Fruit fly (Drosophila melanogaster) whole organism, embryonic: ENCODE data around the gene CG13623.

Experiments
- ATbp ChIP-seq: fragments of 200-800 bp; sonication (Bioruptor generic); optimal IDR thresholded peaks from 2 replicates; lab custom pipeline; 2017; ENCODE audit warnings: missing biosample characterization, mild to moderate bottlenecking, missing genetic modification characterization, missing genetic modification reagents
- Atf-2 ChIP-seq: fragments of 200-800 bp; sonication (Bioruptor generic); optimal IDR thresholded peaks from 2 replicates; lab custom pipeline; 2016; ENCODE audit warnings: missing biosample characterization, missing genetic modification characterization
- Atf3 ChIP-seq: fragments of 200-800 bp; sonication (Bioruptor generic); optimal IDR thresholded peaks from 3 replicates; lab custom pipeline; 2016; ENCODE audit warnings: missing biosample characterization, missing genetic modification characterization
- B-H1 ChIP-seq: fragments of 200-800 bp; sonication (Bioruptor generic); IDR thresholded peaks from 3 replicates; pipeline ENCODE4 v1.3.6; 2022; ENCODE audit warnings: missing biosample characterization, missing genetic modification characterization
- BEAF-32 ChIP-seq: fragments of 200-800 bp; sonication (Bioruptor generic); optimal IDR thresholded peaks from 3 replicates; lab custom pipeline; 2017; ENCODE audit warnings: missing biosample characterization, missing genetic modification characterization, mild to moderate bottlenecking, moderate library complexity, missing genetic modification reagents
- Bgb ChIP-seq: fragments of 200-800 bp; sonication (Bioruptor generic); IDR thresholded peaks from 2 replicates; pipeline ENCODE4 v1.3.6; 2022; ENCODE audit warnings: missing biosample characterization, missing genetic modification characterization; ENCODE audit not compliant: partially characterized antibody
- C15 ChIP-seq: fragments of 200-800 bp; sonication (Bioruptor generic); IDR thresholded peaks from 3 replicates; pipeline ENCODE4 v1.3.6; 2022; ENCODE audit warnings: missing biosample characterization, missing genetic modification characterization
- CG11560 ChIP-seq: fragments of 200-800 bp; sonication (Bioruptor generic); IDR thresholded peaks from 3 replicates; pipeline ENCODE4 v1.3.6; 2022; ENCODE audit warnings: missing biosample characterization, missing genetic modification characterization
- CG11696 ChIP-seq: fragments of 200-800 bp; sonication (Bioruptor generic); IDR thresholded peaks from 2 replicates; pipeline ENCODE4 v1.3.6; 2022; ENCODE audit warnings: missing biosample characterization, missing genetic modification characterization
- CG12391 ChIP-seq: fragments of 200-800 bp; sonication (Bioruptor generic); optimal IDR thresholded peaks from 3 replicates; lab custom pipeline; 2018; ENCODE audit warnings: missing biosample characterization, mild to moderate bottlenecking, missing genetic modification characterization, moderate library complexity
- CG12942 ChIP-seq: fragments of 200-800 bp; sonication (Bioruptor generic); optimal IDR thresholded peaks from 3 replicates; lab custom pipeline; 2016; ENCODE audit warnings: missing biosample characterization, missing genetic modification characterization
- CG13775 ChIP-seq: fragments of 200-800 bp; sonication (Bioruptor generic); optimal IDR thresholded peaks from 3 replicates; lab custom pipeline; 2017; ENCODE audit warnings: missing biosample characterization, mild to moderate bottlenecking, missing genetic modification characterization
- CG14050 ChIP-seq: fragments of 200-800 bp; sonication (Bioruptor generic); IDR thresholded peaks from 3 replicates; pipeline ENCODE4 v1.3.6; 2022; ENCODE audit warnings: missing biosample characterization, missing genetic modification characterization
- CG15696 ChIP-seq: fragments of 200-800 bp; sonication (Bioruptor generic); optimal IDR thresholded peaks from 2 replicates; lab custom pipeline; 2019; ENCODE audit warnings: missing biosample characterization, mild to moderate bottlenecking, missing genetic modification characterization, moderate library complexity
- CG17568 ChIP-seq: fragments of 200-800 bp; sonication (Bioruptor generic); optimal IDR thresholded peaks from 2 replicates; lab custom pipeline; 2018; ENCODE audit warnings: missing biosample characterization, mild to moderate bottlenecking, missing genetic modification characterization, moderate library complexity
- CG18619 ChIP-seq: fragments of 200-800 bp; sonication (Bioruptor generic); optimal IDR thresholded peaks from 3 replicates; lab custom pipeline; 2017; ENCODE audit warnings: missing biosample characterization, mild to moderate bottlenecking, missing genetic modification characterization
- CG2889 ChIP-seq: fragments of 200-800 bp; sonication (Bioruptor generic); IDR thresholded peaks from 3 replicates; pipeline ENCODE4 v1.3.6; 2022; ENCODE audit warnings: missing biosample characterization, missing genetic modification characterization
- CG34224 ChIP-seq: fragments of 200-800 bp; sonication (Bioruptor generic); IDR thresholded peaks from 3 replicates; pipeline ENCODE4 v1.3.6; 2022; ENCODE audit warnings: missing biosample characterization, missing genetic modification characterization; ENCODE audit not compliant: partially characterized antibody
- CG4854 ChIP-seq: fragments of 200-800 bp; sonication (Bioruptor generic); optimal IDR thresholded peaks from 2 replicates; lab custom pipeline; 2016; ENCODE audit warnings: missing biosample characterization, missing genetic modification characterization, inconsistent platforms
- CG8290 ChIP-seq, 3 experiments: fragments of 200-800 bp; sonication (Bioruptor generic); optimal IDR thresholded peaks; 2 replicates each; lab custom pipeline; 2016 to 2019; ENCODE audit warnings: missing biosample characterization in 3 of 3, missing genetic modification characterization in 3 of 3, mild to moderate bottlenecking in 2 of 3, moderate library complexity in 1 of 3
- D19B ChIP-seq: fragments of 200-800 bp; sonication (Bioruptor generic); optimal IDR thresholded peaks from 2 replicates; lab custom pipeline; 2017; ENCODE audit warnings: missing biosample characterization, mild to moderate bottlenecking, missing genetic modification characterization
- Dek ChIP-seq: fragments of 200-800 bp; sonication (Bioruptor generic); optimal IDR thresholded peaks from 3 replicates; lab custom pipeline; 2019; ENCODE audit warnings: missing biosample characterization, mild to moderate bottlenecking, missing genetic modification characterization, moderate library complexity
- E2f2 ChIP-seq: fragments of 200-800 bp; sonication (Bioruptor generic); IDR thresholded peaks from 2 replicates; pipeline ENCODE4 v1.3.6; 2022; ENCODE audit warnings: missing biosample characterization, missing genetic modification characterization
- Elba2 ChIP-seq: fragments of 200-800 bp; sonication (Bioruptor generic); optimal IDR thresholded peaks from 3 replicates; lab custom pipeline; 2016; ENCODE audit warnings: missing biosample characterization, missing genetic modification characterization
- Fer1 ChIP-seq: fragments of 200-800 bp; sonication (Bioruptor generic); optimal IDR thresholded peaks from 2 replicates; lab custom pipeline; 2017; ENCODE audit warnings: missing biosample characterization, mild to moderate bottlenecking, missing genetic modification characterization
- H2.0 ChIP-seq: fragments of 200-800 bp; sonication (Bioruptor generic); IDR thresholded peaks from 2 replicates; pipeline ENCODE4 v1.3.6; 2022; ENCODE audit warnings: missing biosample characterization, missing genetic modification characterization
- HLHmδ ChIP-seq: fragments of 200-800 bp; sonication (Bioruptor generic); optimal IDR thresholded peaks from 2 replicates; lab custom pipeline; 2018; ENCODE audit warnings: missing biosample characterization, mild to moderate bottlenecking, missing genetic modification characterization, moderate library complexity
- Spps ChIP-seq: fragments of 200-800 bp; sonication (Bioruptor generic); optimal IDR thresholded peaks from 2 replicates; lab custom pipeline; 2018; ENCODE audit warnings: missing biosample characterization, mild to moderate bottlenecking, missing genetic modification characterization
- Sry-β ChIP-seq: fragments of 200-800 bp; sonication (Bioruptor generic); optimal IDR thresholded peaks from 2 replicates; lab custom pipeline; 2018; ENCODE audit warnings: missing biosample characterization, mild to moderate bottlenecking, missing genetic modification characterization, moderate library complexity
- chn ChIP-seq: fragments of 200-800 bp; sonication (Bioruptor generic); optimal IDR thresholded peaks from 2 replicates; lab custom pipeline; 2016; ENCODE audit warnings: missing biosample characterization, missing genetic modification characterization
- crp ChIP-seq, 2 experiments: fragments of 200-800 bp; sonication (Bioruptor generic); optimal IDR thresholded peaks; 2 replicates in 1 of 2; 3 replicates in 1 of 2; lab custom pipeline; 2017; ENCODE audit warnings: missing biosample characterization in 2 of 2, missing genetic modification characterization in 2 of 2, mild to moderate bottlenecking in 1 of 2, moderate library complexity in 1 of 2
- dati ChIP-seq: fragments of 200-800 bp; sonication (Bioruptor generic); IDR thresholded peaks from 2 replicates; pipeline ENCODE4 v1.3.6; 2022; ENCODE audit warnings: missing biosample characterization, missing genetic modification characterization
- fd102C ChIP-seq: fragments of 200-800 bp; sonication (Bioruptor generic); optimal IDR thresholded peaks from 2 replicates; lab custom pipeline; 2018; ENCODE audit warnings: missing biosample characterization, mild to moderate bottlenecking, missing genetic modification characterization, moderate library complexity
- hkb ChIP-seq, 2 experiments: fragments of 200-800 bp in 1 of 2; fragments of >200 bp in 1 of 2; sonication (Bioruptor generic) in 1 of 2; IDR thresholded peaks in 1 of 2; optimal IDR thresholded peaks in 1 of 2; 2 replicates each; pipeline versions ENCODE4 v1.3.6 to Lab custom; 2017 to 2022; ENCODE audit warnings: missing biosample characterization in 1 of 2, missing genetic modification characterization in 1 of 2
- insv ChIP-seq, 2 experiments: fragments of 200-800 bp; sonication (Bioruptor generic); optimal IDR thresholded peaks; 3 replicates each; lab custom pipeline; 2016 to 2018; ENCODE audit warnings: missing biosample characterization in 2 of 2, missing genetic modification characterization in 2 of 2
- maf-S ChIP-seq: fragments of 200-800 bp; sonication (Bioruptor generic); optimal IDR thresholded peaks from 2 replicates; lab custom pipeline; 2016; ENCODE audit warnings: missing biosample characterization, missing genetic modification characterization
- mld ChIP-seq: fragments of 200-800 bp; sonication (Bioruptor generic); IDR thresholded peaks from 3 replicates; pipeline ENCODE4 v1.3.6; 2022; ENCODE audit warnings: missing biosample characterization, missing genetic modification characterization; ENCODE audit not compliant: partially characterized antibody
- oc ChIP-seq: fragments of 200-800 bp; sonication (Bioruptor generic); optimal IDR thresholded peaks from 2 replicates; lab custom pipeline; 2018; ENCODE audit warnings: missing biosample characterization, mild to moderate bottlenecking, missing genetic modification characterization, moderate library complexity
- ranshi ChIP-seq: fragments of 200-800 bp; sonication (Bioruptor generic); IDR thresholded peaks from 2 replicates; pipeline ENCODE4 v1.3.6; 2022; ENCODE audit warnings: missing biosample characterization, missing genetic modification characterization
- run ChIP-seq: fragments of 200-800 bp; sonication (Bioruptor generic); optimal IDR thresholded peaks from 3 replicates; lab custom pipeline; 2018; ENCODE audit warnings: missing biosample characterization, mild to moderate bottlenecking, missing genetic modification characterization
- scrt ChIP-seq: fragments of 200-800 bp; sonication (Bioruptor generic); optimal IDR thresholded peaks from 2 replicates; lab custom pipeline; 2018; ENCODE audit warnings: missing biosample characterization, mild to moderate bottlenecking, missing genetic modification characterization, moderate library complexity
- sd ChIP-seq: fragments of 200-800 bp; sonication (Bioruptor generic); optimal IDR thresholded peaks from 3 replicates; lab custom pipeline; 2018; ENCODE audit warnings: missing biosample characterization, mild to moderate bottlenecking, missing genetic modification characterization, moderate library complexity
- sim ChIP-seq: fragments of 200-800 bp; sonication (Bioruptor generic); IDR thresholded peaks from 2 replicates; pipeline ENCODE4 v1.3.6; 2022; ENCODE audit warnings: missing biosample characterization, missing genetic modification characterization
- ssp ChIP-seq: fragments of 200-800 bp; sonication (Bioruptor generic); IDR thresholded peaks from 2 replicates; pipeline ENCODE4 v1.3.6; 2022; ENCODE audit warnings: missing biosample characterization, missing genetic modification characterization
- tna ChIP-seq: fragments of 200-800 bp; sonication (Bioruptor generic); IDR thresholded peaks from 2 replicates; pipeline ENCODE4 v1.3.6; 2022; ENCODE audit warnings: missing biosample characterization, missing genetic modification characterization; ENCODE audit not compliant: partially characterized antibody
- unc-4 ChIP-seq: fragments of 200-800 bp; sonication (Bioruptor generic); IDR thresholded peaks from 2 replicates; pipeline ENCODE4 v1.3.6; 2022; ENCODE audit warnings: missing biosample characterization, missing genetic modification characterization; ENCODE audit not compliant: partially characterized antibody
- wor ChIP-seq: fragments of 200-800 bp; sonication (Bioruptor generic); IDR thresholded peaks from 2 replicates; pipeline ENCODE4 v1.3.6; 2022; ENCODE audit warnings: missing biosample characterization, missing genetic modification characterization
- zf30C ChIP-seq: fragments of 200-800 bp; sonication (Bioruptor generic); optimal IDR thresholded peaks from 3 replicates; lab custom pipeline; 2018; ENCODE audit warnings: missing biosample characterization, mild to moderate bottlenecking, missing genetic modification characterization
- zfh2 ChIP-seq: fragments of 200-800 bp; sonication (Bioruptor generic); optimal IDR thresholded peaks from 2 replicates; lab custom pipeline; 2016; ENCODE audit warnings: missing biosample characterization, missing genetic modification characterization

The CG13623 gene

dm6 chr3R:24557020-24557465 lies 26.7 kb upstream of the CG13623 start (continued):
- TF ChIP-seq crp (GFP tag; optimal IDR thresholded peaks at IDR 0.05; lab: Kevin White, UChicago) (no peak), Fer1 (GFP tag; lab: Kevin White, UChicago) (peak; percentile 59), CG2889 (GFP tag; lab: Robert Waterston, UW) (no peak), D19B (GFP tag; lab: Kevin White, UChicago) (no peak), sim (GFP tag; lab: Robert Waterston, UW) (no peak), Bgb (GFP tag; lab: Robert Waterston, UW) (peak; percentile 93), CG17568 (GFP tag; lab: Kevin White, UChicago) (peak; percentile 15), Atf3 (peak; percentile 66), CG14050 (GFP tag; lab: Robert Waterston, UW) (no peak; the same call in 2 of the 3 replicates), chn (GFP tag; lab: Kevin White, UChicago) (peak; percentile 55), maf-S (GFP tag; lab: Kevin White, UChicago) (peak; percentile 24), CG15696 (peak; percentile 61), CG34224 (GFP tag; lab: Robert Waterston, UW) (peak; percentile 40; the same call in 1 of the 3 replicates), tna (GFP tag; lab: Robert Waterston, UW) (peak; percentile 85), ATbp (GFP tag; lab: Kevin White, UChicago) (no peak), B-H1 (GFP tag; lab: Robert Waterston, UW) (no peak; the same call in 2 of the 3 replicates), scrt (GFP tag; lab: Kevin White, UChicago) (no peak), CG18619 (GFP tag; lab: Kevin White, UChicago) (peak; percentile 52), wor (no peak), HLHmδ (GFP tag; lab: Kevin White, UChicago) (no peak), BEAF-32 (GFP tag; lab: Kevin White, UChicago) (no peak), unc-4 (GFP tag; lab: Robert Waterston, UW) (peak; percentile 42), dati (GFP tag; lab: Robert Waterston, UW) (no peak), CG8290 (GFP tag; optimal IDR thresholded peaks at IDR 0.05; lab: Kevin White, UChicago) (peak; percentile 66), CG8290 (tag; optimal IDR thresholded peaks at IDR 0.05; lab: Kevin White, UChicago) (peak in 1 of 2 experiments; percentile 83), hkb (optimal IDR thresholded peaks at IDR 0.05; lab: Kevin White, UChicago) (no peak), hkb (GFP tag; IDR thresholded peaks at IDR 0.05; lab: Robert Waterston, UW) (peak; percentile 62), E2f2 (GFP tag; lab: Robert Waterston, UW) (peak; percentile 27; the same call in 1 of the 2 replicates), zf30C (GFP tag; lab: Kevin White, UChicago) (no peak), CG12942 (GFP tag; lab: Kevin White, UChicago) (peak; percentile 35), C15 (GFP tag; lab: Robert Waterston, UW) (no peak), ssp (peak; percentile 65), CG11696 (no peak), Spps (tag; lab: Kevin White, UChicago) (no peak), Dek (tag; lab: Kevin White, UChicago) (peak; percentile 53), mld (GFP tag; lab: Robert Waterston, UW) (peak; percentile 99), Sry-β (no peak), zfh2 (no peak), sd (tag; lab: Kevin White, UChicago) (no peak), CG4854 (GFP tag; lab: Kevin White, UChicago) (peak; percentile 62), Atf-2 (GFP tag; lab: Kevin White, UChicago) (peak; percentile 36), CG13775 (GFP tag; lab: Kevin White, UChicago) (peak; percentile 17), Elba2 (GFP tag; lab: Kevin White, UChicago) (peak; percentile 12), CG12391 (tag; lab: Kevin White, UChicago) (peak; percentile 44), run (no peak), insv (GFP tag; optimal IDR thresholded peaks at IDR 0.05; lab: Kevin White, UChicago) (peak in 1 of 2 experiments; percentile 58), H2.0 (GFP tag; lab: Robert Waterston, UW) (peak; percentile 50), ranshi (GFP tag; lab: Robert Waterston, UW) (peak; percentile 59; the same call in 1 of the 2 replicates), fd102C (GFP tag; lab: Kevin White, UChicago) (no peak), oc (no peak), CG11560 (tag; lab: Robert Waterston, UW) (no peak)
